Worm (Caenorhabditis elegans): ENCODE results near the gene ZK856.16.

DNA sequence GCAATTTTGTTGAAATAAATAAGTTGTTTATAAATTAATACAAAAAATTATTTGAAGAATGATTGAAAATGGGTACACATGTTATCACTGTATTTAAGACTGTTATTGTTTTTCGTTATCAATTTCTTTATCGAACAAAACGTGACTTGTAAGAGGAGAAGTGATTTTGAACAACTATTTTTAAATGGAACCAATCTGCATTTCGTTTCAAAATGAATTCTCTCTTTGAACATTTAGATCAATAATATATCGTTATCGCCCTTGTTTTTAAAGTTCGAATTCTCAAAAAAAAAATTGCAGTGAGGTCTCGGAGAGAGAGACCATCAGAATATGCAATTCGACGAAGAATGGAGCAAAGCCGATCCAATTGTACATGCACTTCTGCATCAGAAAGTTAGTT is 26.1 kb downstream of the ZK856.16 start, which contains the start of gene cul-5:
- no peak for TF ChIP-seq F13C5.2 (tag; optimal IDR thresholded peaks at IDR 0.05)
- TF ChIP-seq ama-1 (optimal IDR thresholded peaks at IDR 0.05) = no peak
- TF ChIP-seq scrt-1 (GFP tag; IDR thresholded peaks at IDR 0.05) = no peak
- TF ChIP-seq hmg-4 (GFP tag; optimal IDR thresholded peaks at IDR 0.05) = no peak
- no peak for TF ChIP-seq hnd-1 (tag; optimal IDR thresholded peaks at IDR 0.05)
- TF ChIP-seq aly-1 (tag; optimal IDR thresholded peaks at IDR 0.05) = no peak
- no peak for TF ChIP-seq sea-1 (GFP tag; conservative IDR thresholded peaks at IDR 0.05)

Data from whole organism, early embryonic.